Worm (Caenorhabditis elegans): ENCODE data around the gene fbxb-90.

fbxb-90 gene

ce11 chrII:3711047-3711446 lies 37.6 kb downstream of the fbxb-90 start, which contains the start of gene fbxc-53:
fbxc-53 (plus strand) TSS chrII:3711291.
- TF ChIP-seq pes-1 (GFP tag; IDR thresholded peaks at IDR 0.05) (no peak), ceh-36 (tag; optimal IDR thresholded peaks at IDR 0.05) (peak; percentile 51)

- TF ChIP-seq aly-1 (tag; optimal IDR thresholded peaks at IDR 0.05) (no peak), ceh-36 (tag; optimal IDR thresholded peaks at IDR 0.05) (no peak), tbx-37 (GFP tag; conservative IDR thresholded peaks at IDR 0.05) (no peak), ets-7 (tag; optimal IDR thresholded peaks at IDR 0.05) (no peak), B0310.2 (tag; optimal IDR thresholded peaks at IDR 0.05) (no peak), hmbx-1 (tag; optimal IDR thresholded peaks at IDR 0.05) (no peak), pes-1 (GFP tag; IDR thresholded peaks at IDR 0.05) (no peak), flt-1 (GFP tag; IDR thresholded peaks at IDR 0.05) (no peak), hnd-1 (tag; optimal IDR thresholded peaks at IDR 0.05) (no peak), ama-1 (optimal IDR thresholded peaks at IDR 0.05) (no peak), ceh-13 (GFP tag; optimal IDR thresholded peaks at IDR 0.05) (no peak), hmg-4 (GFP tag; optimal IDR thresholded peaks at IDR 0.05) (no peak), F13C5.2 (tag; optimal IDR thresholded peaks at IDR 0.05) (no peak), tra-4 (tag; optimal IDR thresholded peaks at IDR 0.05) (no peak), tbx-11 (GFP tag; IDR thresholded peaks at IDR 0.05) (no peak), sea-1 (GFP tag; conservative IDR thresholded peaks at IDR 0.05) (no peak), scrt-1 (GFP tag; IDR thresholded peaks at IDR 0.05) (no peak)
Measured at ce11 chrII:3709255-3709654, 39.4 kb downstream of the fbxb-90 start, which contains the start of gene srx-110. srx-110 (plus strand) TSS chrII:3709555.

ce11 chrII:3705320-3705719 lies 43.3 kb downstream of the fbxb-90 start, which contains the start of gene srx-108:
srx-108 (plus strand) TSS chrII:3705620.
- no peak for TF ChIP-seq ceh-36 (tag; optimal IDR thresholded peaks at IDR 0.05)
- no peak for TF ChIP-seq B0310.2 (tag; optimal IDR thresholded peaks at IDR 0.05)
- no peak for TF ChIP-seq pes-1 (GFP tag; IDR thresholded peaks at IDR 0.05)
- no peak for TF ChIP-seq hmg-4 (GFP tag; optimal IDR thresholded peaks at IDR 0.05)
- no peak for TF ChIP-seq ama-1 (optimal IDR thresholded peaks at IDR 0.05)
- no peak for TF ChIP-seq ets-7 (tag; optimal IDR thresholded peaks at IDR 0.05)
- TF ChIP-seq sea-1 (GFP tag; conservative IDR thresholded peaks at IDR 0.05), result no peak
- no peak for TF ChIP-seq scrt-1 (GFP tag; IDR thresholded peaks at IDR 0.05)
- TF ChIP-seq hnd-1 (tag; optimal IDR thresholded peaks at IDR 0.05), result no peak
- no peak for TF ChIP-seq tra-4 (tag; optimal IDR thresholded peaks at IDR 0.05)
- no peak for TF ChIP-seq F13C5.2 (tag; optimal IDR thresholded peaks at IDR 0.05)
- TF ChIP-seq aly-1 (tag; optimal IDR thresholded peaks at IDR 0.05), result no peak
- no peak for TF ChIP-seq hmbx-1 (tag; optimal IDR thresholded peaks at IDR 0.05)

- TF ChIP-seq tbx-11 (GFP tag; IDR thresholded peaks at IDR 0.05) (no peak), B0310.2 (tag; optimal IDR thresholded peaks at IDR 0.05) (no peak), ceh-36 (tag; optimal IDR thresholded peaks at IDR 0.05) (no peak), pes-1 (GFP tag; IDR thresholded peaks at IDR 0.05) (no peak), hmg-4 (GFP tag; optimal IDR thresholded peaks at IDR 0.05) (no peak), hmbx-1 (tag; optimal IDR thresholded peaks at IDR 0.05) (no peak), sea-1 (GFP tag; conservative IDR thresholded peaks at IDR 0.05) (no peak), scrt-1 (GFP tag; IDR thresholded peaks at IDR 0.05) (no peak), ama-1 (optimal IDR thresholded peaks at IDR 0.05) (no peak), aly-1 (tag; optimal IDR thresholded peaks at IDR 0.05) (no peak), ceh-13 (GFP tag; optimal IDR thresholded peaks at IDR 0.05) (no peak), flt-1 (GFP tag; IDR thresholded peaks at IDR 0.05) (no peak), tra-4 (tag; optimal IDR thresholded peaks at IDR 0.05) (no peak), tbx-37 (GFP tag; conservative IDR thresholded peaks at IDR 0.05) (no peak), F13C5.2 (tag; optimal IDR thresholded peaks at IDR 0.05) (no peak)
Measured at ce11 chrII:3701305-3701704, 47.3 kb downstream of the fbxb-90 start, which contains the start of gene srx-105. srx-105 (minus strand) TSS chrII:3701405.

ce11 chrII:3699591-3699990 lies 49.0 kb downstream of the fbxb-90 start, which contains the start of gene srx-104:
srx-104 (minus strand) TSS chrII:3699691.
- TF ChIP-seq B0310.2 (tag; optimal IDR thresholded peaks at IDR 0.05) (no peak), hmbx-1 (tag; optimal IDR thresholded peaks at IDR 0.05) (no peak), flt-1 (GFP tag; IDR thresholded peaks at IDR 0.05) (no peak), hnd-1 (tag; optimal IDR thresholded peaks at IDR 0.05) (no peak), tbx-37 (GFP tag; conservative IDR thresholded peaks at IDR 0.05) (no peak), ama-1 (optimal IDR thresholded peaks at IDR 0.05) (no peak)

Data from whole organism, early embryonic.